Worm (Caenorhabditis elegans) whole organism, L4 larva: ENCODE results near the gene wdr-5.3.

Experiments used
- lin-38 ChIP-seq: fragments of 200-800 bp; sonication (Bioruptor generic); IDR thresholded peaks from 2 replicates; pipeline ENCODE4 v1.3.6; 2022; ENCODE audit warnings: missing genetic modification reagents, missing genetic modification characterization, missing compliant biosample characterization
- nhr-28 ChIP-seq: fragments of 150-350 bp; optimal IDR thresholded peaks from 2 replicates; lab custom pipeline; 2014; ENCODE audit warnings: missing biosample characterization, missing genetic modification characterization

The wdr-5.3 gene

ce11 chrV:10784011-10784410, 47.1 kb downstream of the wdr-5.3 start, which contains the start of gene D1054.8:
Gene D1054.8, plus strand, starts transcription at chrV:10784311.
- no peak for TF ChIP-seq lin-38 (GFP tag; lab: Robert Waterston, UW)
- peak; percentile 2 for TF ChIP-seq nhr-28
- TF ChIP-seq, all 104 proteins: peak for 1
